Worm (Caenorhabditis elegans) whole organism, late embryonic: ENCODE results near the gene C16C8.22.

Experiments
- C08G9.2 ChIP-seq: sonication (generic microtip); optimal IDR thresholded peaks from 2 replicates; lab custom pipeline; 2016; ENCODE audit warnings: mild to moderate bottlenecking, missing genetic modification characterization, moderate library complexity, missing compliant biosample characterization
- C38D4.7 ChIP-seq: fragments of 200-800 bp; sonication (Bioruptor generic); optimal IDR thresholded peaks from 2 replicates; lab custom pipeline; 2018; ENCODE audit warnings: mild to moderate bottlenecking, missing genetic modification characterization, moderate library complexity, missing compliant biosample characterization
- K02D7.2 ChIP-seq: sonication (generic microtip); optimal IDR thresholded peaks from 2 replicates; lab custom pipeline; 2017; ENCODE audit warnings: mild to moderate bottlenecking, missing genetic modification characterization, missing compliant biosample characterization
- ahr-1 ChIP-seq: sonication (generic microtip); optimal IDR thresholded peaks from 2 replicates; lab custom pipeline; 2016; ENCODE audit warnings: missing genetic modification characterization, missing compliant biosample characterization
- ama-1 ChIP-seq: fragments of 150-350 bp; optimal IDR thresholded peaks from 2 replicates; lab custom pipeline; 2014
- ceh-14 ChIP-seq: sonication (generic microtip); optimal IDR thresholded peaks from 2 replicates; lab custom pipeline; 2016; ENCODE audit warnings: missing genotype, missing genetic modification characterization, missing compliant biosample characterization
- ceh-18 ChIP-seq: sonication (generic microtip); optimal IDR thresholded peaks from 2 replicates; lab custom pipeline; 2016; ENCODE audit warnings: missing genetic modification characterization, missing compliant biosample characterization
- ceh-19 ChIP-seq: fragments of 200-800 bp; sonication (Bioruptor generic); optimal IDR thresholded peaks from 2 replicates; lab custom pipeline; 2018; ENCODE audit warnings: mild to moderate bottlenecking, missing genetic modification characterization, missing compliant biosample characterization
- ceh-2 ChIP-seq: sonication (generic microtip); optimal IDR thresholded peaks from 2 replicates; lab custom pipeline; 2016; ENCODE audit warnings: missing genotype, missing genetic modification characterization, missing compliant biosample characterization
- ceh-22 ChIP-seq: sonication (generic microtip); optimal IDR thresholded peaks from 2 replicates; lab custom pipeline; 2017; ENCODE audit warnings: missing biosample characterization, missing genetic modification characterization
- ceh-24 ChIP-seq: sonication (generic microtip); optimal IDR thresholded peaks from 2 replicates; lab custom pipeline; 2016; ENCODE audit warnings: mild to moderate bottlenecking, missing genetic modification characterization, missing compliant biosample characterization
- ceh-30 ChIP-seq: fragments of 150-350 bp; optimal IDR thresholded peaks from 2 replicates; lab custom pipeline; 2014; ENCODE audit warnings: missing biosample characterization, missing genetic modification characterization
- ceh-6 ChIP-seq: fragments of 200-800 bp; sonication (Bioruptor generic); optimal IDR thresholded peaks from 2 replicates; lab custom pipeline; 2018; ENCODE audit warnings: mild to moderate bottlenecking, missing genetic modification characterization, missing compliant biosample characterization
- che-1 ChIP-seq: sonication (generic microtip); optimal IDR thresholded peaks from 2 replicates; lab custom pipeline; 2016; ENCODE audit warnings: mild to moderate bottlenecking, missing genetic modification characterization, missing compliant biosample characterization
- dmd-4 ChIP-seq: sonication (generic microtip); optimal IDR thresholded peaks from 2 replicates; lab custom pipeline; 2016; ENCODE audit warnings: borderline replicate concordance, missing genetic modification characterization, missing compliant biosample characterization
- dve-1 ChIP-seq: sonication (generic microtip); optimal IDR thresholded peaks from 2 replicates; lab custom pipeline; 2017; ENCODE audit warnings: antibody characterized with exemption, mild to moderate bottlenecking, missing genetic modification characterization, missing compliant biosample characterization
- elt-2 ChIP-seq: sonication (generic microtip); optimal IDR thresholded peaks from 2 replicates; lab custom pipeline; 2016; ENCODE audit warnings: missing genetic modification reagents, missing genetic modification characterization, missing compliant biosample characterization
- elt-4 ChIP-seq: sonication (generic microtip); optimal IDR thresholded peaks from 2 replicates; lab custom pipeline; 2016; ENCODE audit warnings: missing genetic modification characterization, missing compliant biosample characterization
- eyg-1 ChIP-seq: sonication (generic microtip); optimal IDR thresholded peaks from 2 replicates; lab custom pipeline; 2016; ENCODE audit warnings: missing genotype, missing genetic modification characterization, missing compliant biosample characterization
- fax-1 ChIP-seq: sonication (generic microtip); optimal IDR thresholded peaks from 2 replicates; lab custom pipeline; 2016; ENCODE audit warnings: missing genotype, missing genetic modification characterization, missing compliant biosample characterization
- fkh-6 ChIP-seq: sonication (generic microtip); optimal IDR thresholded peaks from 2 replicates; lab custom pipeline; 2016; ENCODE audit warnings: missing genetic modification characterization, missing compliant biosample characterization
- hlh-15 ChIP-seq: sonication (generic microtip); optimal IDR thresholded peaks from 2 replicates; lab custom pipeline; 2016; ENCODE audit warnings: missing genetic modification characterization, missing compliant biosample characterization
- hlh-30 ChIP-seq: sonication (generic microtip); optimal IDR thresholded peaks from 2 replicates; lab custom pipeline; 2017; ENCODE audit warnings: antibody characterized with exemption, missing genetic modification characterization, missing compliant biosample characterization; ENCODE audit not compliant: insufficient read depth
- hlh-6 ChIP-seq: sonication (generic microtip); optimal IDR thresholded peaks from 2 replicates; lab custom pipeline; 2016; ENCODE audit warnings: missing genotype, missing genetic modification characterization, missing compliant biosample characterization
- lim-6 ChIP-seq: sonication (generic microtip); optimal IDR thresholded peaks from 2 replicates; lab custom pipeline; 2016; ENCODE audit warnings: missing genetic modification characterization, missing compliant biosample characterization
- lin-11 ChIP-seq: fragments of 200-800 bp; sonication (Bioruptor generic); optimal IDR thresholded peaks from 2 replicates; lab custom pipeline; 2018; ENCODE audit warnings: mild to moderate bottlenecking, missing genetic modification characterization, missing compliant biosample characterization
- madf-2 ChIP-seq: sonication (generic microtip); optimal IDR thresholded peaks from 2 replicates; lab custom pipeline; 2017; ENCODE audit warnings: missing genetic modification characterization, missing compliant biosample characterization
- mec-3 ChIP-seq: sonication (generic microtip); optimal IDR thresholded peaks from 2 replicates; lab custom pipeline; 2016; ENCODE audit warnings: borderline replicate concordance, missing genetic modification characterization, missing compliant biosample characterization
- nhr-11 ChIP-seq: fragments of 150-350 bp; optimal IDR thresholded peaks from 2 replicates; lab custom pipeline; 2014; ENCODE audit warnings: missing biosample characterization, missing genetic modification characterization
- pat-9 ChIP-seq: fragments of 200-800 bp; sonication (Bioruptor generic); optimal IDR thresholded peaks from 2 replicates; lab custom pipeline; 2018; ENCODE audit warnings: mild to moderate bottlenecking, missing genetic modification characterization, moderate library complexity, missing compliant biosample characterization
- pax-1 ChIP-seq: fragments of 150-350 bp; optimal IDR thresholded peaks from 2 replicates; lab custom pipeline; 2014; ENCODE audit warnings: missing biosample characterization, missing genetic modification characterization
- pha-2 ChIP-seq: sonication (generic microtip); optimal IDR thresholded peaks from 2 replicates; lab custom pipeline; 2017; ENCODE audit warnings: mild to moderate bottlenecking, missing genetic modification characterization, missing compliant biosample characterization
- pha-4 ChIP-seq: fragments of 150-350 bp; optimal IDR thresholded peaks from 2 replicates; lab custom pipeline; 2018; ENCODE audit warnings: missing biosample characterization, missing genetic modification reagents, missing genetic modification characterization
- pqm-1 ChIP-seq: sonication (generic microtip); optimal IDR thresholded peaks from 2 replicates; lab custom pipeline; 2016; ENCODE audit warnings: missing genetic modification characterization, missing compliant biosample characterization
- pros-1 ChIP-seq: fragments of 150-350 bp; optimal IDR thresholded peaks from 2 replicates; lab custom pipeline; 2014; ENCODE audit warnings: missing biosample characterization, missing genetic modification reagents, missing genetic modification characterization
- sdc-2 ChIP-seq: sonication (generic microtip); optimal IDR thresholded peaks from 2 replicates; lab custom pipeline; 2016; ENCODE audit warnings: missing genotype, missing genetic modification characterization, missing compliant biosample characterization
- sox-2 ChIP-seq: fragments of 200-800 bp; sonication (Bioruptor generic); IDR thresholded peaks from 2 replicates; pipeline ENCODE4 v1.3.6; 2022; ENCODE audit warnings: missing genetic modification reagents, missing genetic modification characterization, missing compliant biosample characterization
- tbx-2 ChIP-seq: sonication (generic microtip); optimal IDR thresholded peaks from 2 replicates; lab custom pipeline; 2016; ENCODE audit warnings: missing genetic modification characterization, missing compliant biosample characterization
- tbx-7 ChIP-seq: sonication (generic microtip); optimal IDR thresholded peaks from 2 replicates; lab custom pipeline; 2016; ENCODE audit warnings: missing genotype, missing genetic modification characterization, missing compliant biosample characterization
- unc-3 ChIP-seq, 2 experiments: fragments of 200-800 bp in 1 of 2; sonication (Bioruptor generic) in 1 of 2; sonication (generic microtip) in 1 of 2; conservative IDR thresholded peaks in 1 of 2; optimal IDR thresholded peaks in 1 of 2; 2 replicates each; pipeline versions ENCODE4 v1.3.6 to Lab custom; 2016 to 2022; ENCODE audit warnings: missing compliant biosample characterization in 2 of 2, missing genetic modification characterization in 2 of 2, missing genetic modification reagents in 1 of 2
- unc-42 ChIP-seq: sonication (generic microtip); optimal IDR thresholded peaks from 2 replicates; lab custom pipeline; 2016; ENCODE audit warnings: missing genotype, missing genetic modification characterization, missing compliant biosample characterization
- unc-86 ChIP-seq: sonication (generic microtip); optimal IDR thresholded peaks from 2 replicates; lab custom pipeline; 2016; ENCODE audit warnings: missing genetic modification characterization, missing compliant biosample characterization

The C16C8.22 gene

DNA sequence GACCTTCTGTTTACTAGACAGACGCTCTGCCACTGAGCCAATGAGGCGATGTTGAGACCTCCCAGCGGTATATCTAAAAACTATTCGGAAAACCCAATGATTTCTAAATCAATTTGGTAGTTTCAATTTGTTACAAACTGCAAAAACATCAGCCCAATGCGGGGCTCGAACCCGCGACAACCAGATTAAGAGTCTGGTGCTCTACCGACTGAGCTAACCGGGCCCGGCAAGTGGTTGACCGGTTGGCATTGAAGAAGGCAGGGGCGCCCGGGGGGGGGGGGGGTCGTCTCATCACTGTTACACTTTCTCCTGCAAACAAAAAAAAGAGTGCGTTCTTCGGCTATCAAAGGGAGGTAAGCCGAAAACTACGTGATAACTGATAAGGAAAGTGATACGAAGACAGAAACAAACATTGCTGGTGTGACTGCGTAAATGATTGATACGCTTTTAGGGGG is 3.8 kb downstream of the C16C8.22 start (continued):
- TF ChIP-seq pha-2 (tag; lab: Kevin White, UChicago) (peak; percentile 56), C08G9.2 (tag; lab: Kevin White, UChicago) (peak; percentile 12), dve-1 (tag; lab: Kevin White, UChicago) (peak; percentile 30), ceh-2 (peak; percentile 40), mec-3 (tag; lab: Kevin White, UChicago) (no peak), elt-4 (tag; lab: Kevin White, UChicago) (no peak), hlh-15 (peak; percentile 20), elt-2 (peak; percentile 97), ceh-6 (GFP tag; lab: Kevin White, UChicago) (peak; percentile 64), unc-86 (tag; lab: Kevin White, UChicago) (no peak), C38D4.7 (GFP tag; lab: Kevin White, UChicago) (peak; percentile 57), K02D7.2 (no peak), madf-2 (tag; lab: Kevin White, UChicago) (peak; percentile 19), hlh-6 (tag; lab: Kevin White, UChicago) (peak; percentile 63), ahr-1 (tag; lab: Kevin White, UChicago) (no peak), pat-9 (tag; lab: Kevin White, UChicago) (peak; percentile 29), dmd-4 (tag; lab: Kevin White, UChicago) (peak; percentile 31)

DNA sequence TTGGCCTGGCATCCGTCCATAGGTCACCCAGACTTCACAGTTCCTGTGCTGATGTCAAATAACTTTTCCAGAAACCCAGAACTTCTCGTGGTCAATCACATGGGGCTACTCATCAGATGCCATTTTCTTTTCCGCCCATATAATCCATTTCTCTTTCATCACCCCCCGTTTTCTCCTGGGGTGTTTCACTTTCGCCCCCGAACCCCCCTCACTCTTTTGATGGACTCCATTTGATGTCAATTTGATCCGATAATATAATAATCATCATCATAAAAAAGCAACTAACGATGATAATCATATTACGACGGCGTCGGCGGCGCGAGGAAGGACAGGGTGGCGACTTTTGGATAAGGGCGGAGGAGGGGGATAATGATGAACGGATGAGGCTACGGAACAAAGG is 4.8 kb downstream of the C16C8.22 start:
- no peak for TF ChIP-seq pha-2 (tag; lab: Kevin White, UChicago)
- no peak for TF ChIP-seq fax-1 (tag; lab: Kevin White, UChicago)
- TF ChIP-seq pax-1 (tag; lab: Kevin White, UChicago): no peak
- TF ChIP-seq unc-42 (tag; lab: Kevin White, UChicago): no peak
- TF ChIP-seq hlh-30: no peak
- TF ChIP-seq ceh-19: no peak
- no peak for TF ChIP-seq ceh-30 (tag; lab: Kevin White, UChicago)
- no peak for TF ChIP-seq pqm-1 (tag; lab: Kevin White, UChicago)
- no peak for TF ChIP-seq pha-4 (tag; lab: Kevin White, UChicago)
- TF ChIP-seq ceh-2: no peak
- no peak for TF ChIP-seq ama-1
- TF ChIP-seq sox-2 (GFP tag; lab: Robert Waterston, UW): no peak
- TF ChIP-seq lin-11: no peak

DNA sequence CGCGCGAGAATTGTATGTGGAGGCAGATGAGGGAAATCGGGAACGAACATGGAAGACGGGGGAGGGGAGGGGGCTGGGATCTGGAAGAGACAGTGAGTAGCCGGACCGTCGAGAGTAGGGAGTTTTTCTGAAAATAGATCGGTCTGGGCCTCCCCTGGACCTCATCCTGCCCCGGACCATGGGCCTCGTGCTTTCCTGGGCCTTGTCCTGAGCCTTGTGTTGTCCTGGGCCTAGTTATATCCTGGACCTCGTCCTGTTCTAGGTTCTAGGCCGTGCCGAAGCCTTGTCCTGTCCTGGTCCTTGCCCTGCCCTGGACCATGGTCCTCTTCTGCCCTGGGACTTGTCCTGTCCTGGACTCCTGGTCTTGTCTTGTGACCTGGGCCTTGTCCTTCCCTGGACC is 5.7 kb downstream of the C16C8.22 start:
- no peak for TF ChIP-seq sox-2 (GFP tag; lab: Robert Waterston, UW)
- TF ChIP-seq ceh-6 (GFP tag; lab: Kevin White, UChicago): no peak
- TF ChIP-seq unc-3 (GFP tag; conservative IDR thresholded peaks at IDR 0.05; lab: Robert Waterston, UW): no peak
- no peak for TF ChIP-seq unc-3 (tag; optimal IDR thresholded peaks at IDR 0.05; lab: Kevin White, UChicago)
- no peak for TF ChIP-seq che-1
- TF ChIP-seq ceh-2: no peak
- TF ChIP-seq sdc-2 (tag; lab: Kevin White, UChicago): no peak
- TF ChIP-seq eyg-1 (tag; lab: Kevin White, UChicago): no peak
- no peak for TF ChIP-seq nhr-11
- no peak for TF ChIP-seq lim-6 (tag; lab: Kevin White, UChicago)
- no peak for TF ChIP-seq ceh-24 (tag; lab: Kevin White, UChicago)
- no peak for TF ChIP-seq pros-1 (tag; lab: Kevin White, UChicago)
- TF ChIP-seq ceh-22 (tag; lab: Kevin White, UChicago): no peak

DNA sequence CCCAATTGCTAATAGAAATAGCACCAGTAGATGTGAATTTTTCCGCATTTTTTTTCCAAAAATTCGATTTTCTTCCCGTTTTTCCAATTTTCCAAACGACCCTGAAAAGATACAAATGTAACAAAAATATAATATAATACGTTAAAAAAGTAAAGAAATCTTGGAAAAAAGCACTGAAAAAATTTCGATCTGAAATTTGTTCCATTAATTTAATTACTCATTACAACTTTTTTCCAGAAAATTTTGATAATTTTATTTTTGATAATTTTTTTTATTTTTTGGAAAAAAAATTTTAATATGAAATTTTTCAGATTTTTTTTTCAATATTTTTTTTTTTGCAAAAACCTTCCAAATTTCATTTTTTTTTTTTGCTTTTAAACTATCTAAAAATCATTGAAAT is 6.6 kb downstream of the C16C8.22 start, which contains the start of gene skpo-2:
Gene skpo-2 (minus strand): TSS at position 101 of the 400 bp plus-strand sequence.
- TF ChIP-seq C08G9.2 (tag; lab: Kevin White, UChicago) (no peak), ceh-30 (tag; lab: Kevin White, UChicago) (no peak), ceh-18 (tag; lab: Kevin White, UChicago) (no peak), che-1 (no peak), fkh-6 (tag; lab: Kevin White, UChicago) (no peak), tbx-7 (no peak), ceh-14 (tag; lab: Kevin White, UChicago) (no peak), lim-6 (tag; lab: Kevin White, UChicago) (no peak), ceh-19 (no peak), ceh-22 (tag; lab: Kevin White, UChicago) (no peak), tbx-2 (tag; lab: Kevin White, UChicago) (no peak), dmd-4 (tag; lab: Kevin White, UChicago) (no peak), fax-1 (tag; lab: Kevin White, UChicago) (no peak), unc-3 (GFP tag; conservative IDR thresholded peaks at IDR 0.05; lab: Robert Waterston, UW) (no peak), unc-3 (tag; optimal IDR thresholded peaks at IDR 0.05; lab: Kevin White, UChicago) (no peak)
